Worm (Caenorhabditis elegans) whole organism, L4 larva: ENCODE measurements around the gene ifbp-1.

Source experiments
- T26A8.4 ChIP-seq: fragments of 200-800 bp; sonication (Bioruptor generic); IDR thresholded peaks from 2 replicates; pipeline ENCODE4 v1.3.6; 2022; ENCODE audit warnings: missing genetic modification characterization, missing compliant biosample characterization
- Y5F2A.4 ChIP-seq: fragments of 200-800 bp; sonication (Bioruptor generic); optimal IDR thresholded peaks from 2 replicates; lab custom pipeline; 2018; ENCODE audit warnings: mild to moderate bottlenecking, missing genetic modification characterization, missing compliant biosample characterization
- ZK337.2 ChIP-seq: fragments of 200-800 bp; sonication (Bioruptor generic); IDR thresholded peaks from 2 replicates; pipeline ENCODE4 v1.3.6; 2022; ENCODE audit warnings: missing genetic modification reagents, missing genetic modification characterization, missing compliant biosample characterization
- ama-1 ChIP-seq: fragments of 150-350 bp; optimal IDR thresholded peaks from 2 replicates; lab custom pipeline; 2014; ENCODE audit warnings: inconsistent platforms, mixed read lengths
- ceh-44 ChIP-seq: fragments of 200-800 bp; sonication (Bioruptor generic); IDR thresholded peaks from 2 replicates; pipeline ENCODE4 v1.3.6; 2022; ENCODE audit warnings: missing genetic modification reagents, missing genetic modification characterization, missing compliant biosample characterization
- ces-1 ChIP-seq: fragments of 150-350 bp; sonication (generic microtip); optimal IDR thresholded peaks from 4 replicates; lab custom pipeline; 2014; ENCODE audit warnings: missing biosample characterization, missing genetic modification reagents, missing genetic modification characterization
- ctbp-1 ChIP-seq: fragments of 200-800 bp; sonication (Bioruptor generic); IDR thresholded peaks from 2 replicates; pipeline ENCODE4 v1.3.6; 2022; ENCODE audit warnings: missing genetic modification reagents, missing genetic modification characterization, missing compliant biosample characterization
- daf-19 ChIP-seq: fragments of 200-800 bp; sonication (Bioruptor generic); conservative IDR thresholded peaks from 2 replicates; pipeline ENCODE4 v1.3.6; 2022; ENCODE audit warnings: missing genetic modification characterization, missing compliant biosample characterization
- dmd-6 ChIP-seq: fragments of 200-800 bp; sonication (Bioruptor generic); IDR thresholded peaks from 2 replicates; pipeline ENCODE4 v1.3.6; 2022; ENCODE audit warnings: missing genetic modification reagents, missing genetic modification characterization, missing compliant biosample characterization
- dmd-8 ChIP-seq: fragments of 200-800 bp; sonication (Bioruptor generic); IDR thresholded peaks from 2 replicates; pipeline ENCODE4 v1.3.6; 2022; ENCODE audit warnings: missing genetic modification characterization, missing compliant biosample characterization
- dmd-9 ChIP-seq: fragments of 200-800 bp; sonication (Bioruptor generic); IDR thresholded peaks from 2 replicates; pipeline ENCODE4 v1.3.6; 2022; ENCODE audit warnings: missing genetic modification reagents, missing genetic modification characterization, missing compliant biosample characterization
- dpl-1 ChIP-seq: fragments of 150-350 bp; optimal IDR thresholded peaks from 2 replicates; lab custom pipeline; 2014; ENCODE audit warnings: missing biosample characterization, missing genetic modification reagents, missing genetic modification characterization
- dve-1 ChIP-seq: sonication (generic microtip); optimal IDR thresholded peaks from 2 replicates; lab custom pipeline; 2017; ENCODE audit warnings: antibody characterized with exemption, mild to moderate bottlenecking, missing genetic modification characterization, missing compliant biosample characterization; ENCODE audit not compliant: insufficient read depth
- egl-43 ChIP-seq: fragments of 200-800 bp; sonication (Bioruptor generic); IDR thresholded peaks from 2 replicates; pipeline ENCODE4 v1.3.6; 2022; ENCODE audit warnings: missing genetic modification reagents, missing genetic modification characterization, missing compliant biosample characterization
- hif-1 ChIP-seq, 2 experiments: sonication (generic microtip); optimal IDR thresholded peaks; 2 replicates each; lab custom pipeline; 2016 to 2017; ENCODE audit warnings: missing compliant biosample characterization in 2 of 2, missing genetic modification characterization in 2 of 2, missing genetic modification reagents in 2 of 2, missing genotype in 2 of 2, mild to moderate bottlenecking in 1 of 2
- hlh-30 ChIP-seq: sonication (generic microtip); optimal IDR thresholded peaks from 2 replicates; lab custom pipeline; 2017; ENCODE audit warnings: antibody characterized with exemption, mild to moderate bottlenecking, missing genetic modification characterization, missing compliant biosample characterization; ENCODE audit not compliant: insufficient read depth
- hmg-1.1 ChIP-seq: fragments of 200-800 bp; sonication (Bioruptor generic); IDR thresholded peaks from 2 replicates; pipeline ENCODE4 v1.3.6; 2022; ENCODE audit warnings: missing genetic modification reagents, missing genetic modification characterization, missing compliant biosample characterization
- jun-1 ChIP-seq: fragments of 150-350 bp; optimal IDR thresholded peaks from 2 replicates; lab custom pipeline; 2014; ENCODE audit warnings: missing biosample characterization, missing genetic modification reagents, missing genetic modification characterization
- lim-7 ChIP-seq: fragments of 200-800 bp; sonication (Bioruptor generic); IDR thresholded peaks from 2 replicates; pipeline ENCODE4 v1.3.6; 2022; ENCODE audit warnings: missing genetic modification characterization, missing compliant biosample characterization
- lin-1 ChIP-seq: fragments of 200-800 bp; sonication (Bioruptor generic); IDR thresholded peaks from 2 replicates; pipeline ENCODE4 v1.3.6; 2022; ENCODE audit warnings: missing genetic modification reagents, missing genetic modification characterization, missing compliant biosample characterization
- lin-13 ChIP-seq: fragments of 150-350 bp; optimal IDR thresholded peaks from 2 replicates; lab custom pipeline; 2014; ENCODE audit warnings: missing biosample characterization, missing genetic modification reagents, missing genetic modification characterization
- lin-38 ChIP-seq: fragments of 200-800 bp; sonication (Bioruptor generic); IDR thresholded peaks from 2 replicates; pipeline ENCODE4 v1.3.6; 2022; ENCODE audit warnings: missing genetic modification reagents, missing genetic modification characterization, missing compliant biosample characterization
- lin-39 ChIP-seq: fragments of 150-350 bp; optimal IDR thresholded peaks from 2 replicates; lab custom pipeline; 2014; ENCODE audit warnings: missing biosample characterization, missing genetic modification reagents, missing genetic modification characterization
- mep-1 ChIP-seq: fragments of 150-350 bp; sonication (generic microtip); optimal IDR thresholded peaks from 3 replicates; lab custom pipeline; 2014; ENCODE audit warnings: missing biosample characterization, missing genetic modification characterization
- mxl-2 ChIP-seq: fragments of 200-800 bp; sonication (Bioruptor generic); conservative IDR thresholded peaks from 2 replicates; pipeline ENCODE4 v1.3.6; 2022; ENCODE audit warnings: missing genetic modification reagents, missing genetic modification characterization, missing compliant biosample characterization
- mxl-3 ChIP-seq: fragments of 200-800 bp; sonication (Bioruptor generic); optimal IDR thresholded peaks from 2 replicates; lab custom pipeline; 2018; ENCODE audit warnings: mild to moderate bottlenecking, missing genetic modification characterization, missing compliant biosample characterization
- nhr-111 ChIP-seq: fragments of 200-800 bp; sonication (Bioruptor generic); optimal IDR thresholded peaks from 2 replicates; lab custom pipeline; 2018; ENCODE audit warnings: mild to moderate bottlenecking, missing genetic modification characterization, missing compliant biosample characterization
- nhr-25 ChIP-seq: sonication (generic microtip); optimal IDR thresholded peaks from 2 replicates; lab custom pipeline; 2017; ENCODE audit warnings: missing genetic modification characterization, mild to moderate bottlenecking, missing compliant biosample characterization, antibody characterized with exemption, moderate library complexity, borderline replicate concordance; ENCODE audit not compliant: insufficient read depth
- nhr-6 ChIP-seq: fragments of 150-350 bp; optimal IDR thresholded peaks from 2 replicates; lab custom pipeline; 2014; ENCODE audit warnings: missing biosample characterization, missing genetic modification characterization
- pha-4 ChIP-seq, 2 experiments: fragments of 150-350 bp in 1 of 2; fragments of 200-800 bp in 1 of 2; sonication (Bioruptor generic) in 1 of 2; IDR thresholded peaks in 1 of 2; optimal IDR thresholded peaks in 1 of 2; 2 replicates each; pipeline versions ENCODE4 v1.3.6 to Lab custom; 2014 to 2022; ENCODE audit warnings: missing genetic modification characterization in 2 of 2, missing genetic modification reagents in 2 of 2, missing biosample characterization in 1 of 2, missing compliant biosample characterization in 1 of 2
- php-3 ChIP-seq: fragments of 200-800 bp; sonication (Bioruptor generic); IDR thresholded peaks from 2 replicates; pipeline ENCODE4 v1.3.6; 2022; ENCODE audit warnings: missing genetic modification reagents, missing genetic modification characterization, missing compliant biosample characterization
- pqm-1 ChIP-seq: sonication (generic microtip); optimal IDR thresholded peaks from 2 replicates; lab custom pipeline; 2017; ENCODE audit warnings: missing biosample characterization, missing genetic modification characterization
- saeg-2 ChIP-seq: fragments of 200-800 bp; sonication (Bioruptor generic); IDR thresholded peaks from 2 replicates; pipeline ENCODE4 v1.3.6; 2022; ENCODE audit warnings: missing genetic modification reagents, missing genetic modification characterization, missing compliant biosample characterization
- sdz-12 ChIP-seq: fragments of 200-800 bp; sonication (Bioruptor generic); optimal IDR thresholded peaks from 2 replicates; lab custom pipeline; 2018; ENCODE audit warnings: mild to moderate bottlenecking, missing genetic modification characterization, missing compliant biosample characterization
- set-16 ChIP-seq: fragments of 200-800 bp; sonication (Bioruptor generic); IDR thresholded peaks from 2 replicates; pipeline ENCODE4 v1.3.6; 2022; ENCODE audit warnings: missing genetic modification reagents, missing genetic modification characterization, missing compliant biosample characterization
- skn-1 ChIP-seq: fragments of 150-350 bp; optimal IDR thresholded peaks from 2 replicates; lab custom pipeline; 2014; ENCODE audit warnings: missing biosample characterization, missing genetic modification characterization
- snpc-1.2 ChIP-seq: fragments of 200-800 bp; sonication (Bioruptor generic); IDR thresholded peaks from 2 replicates; pipeline ENCODE4 v1.3.6; 2022; ENCODE audit warnings: missing genetic modification reagents, missing genetic modification characterization, missing compliant biosample characterization
- spr-1 ChIP-seq: sonication (generic microtip); optimal IDR thresholded peaks from 2 replicates; lab custom pipeline; 2016; ENCODE audit warnings: mild to moderate bottlenecking, missing genetic modification characterization, missing compliant biosample characterization
- unc-39 ChIP-seq: sonication (generic microtip); optimal IDR thresholded peaks from 2 replicates; lab custom pipeline; 2017; ENCODE audit warnings: missing biosample characterization, missing genetic modification characterization
- unc-62 ChIP-seq, 3 experiments: fragments of 150-350 bp in 1 of 3; sonication (generic microtip); optimal IDR thresholded peaks in 2 of 3; peaks in 1 of 3; 1 replicate in 1 of 3; 2 replicates in 2 of 3; lab custom pipeline; 2014 to 2017; ENCODE audit warnings: missing biosample characterization in 3 of 3, missing genetic modification characterization in 3 of 3, missing genetic modification reagents in 3 of 3, missing genotype in 1 of 3
- zip-11 ChIP-seq: fragments of 200-800 bp; sonication (Bioruptor generic); IDR thresholded peaks from 2 replicates; pipeline ENCODE4 v1.3.6; 2022; ENCODE audit warnings: missing genetic modification characterization, missing compliant biosample characterization
- zip-2 ChIP-seq: fragments of 150-350 bp; optimal IDR thresholded peaks from 2 replicates; lab custom pipeline; 2014; ENCODE audit warnings: missing biosample characterization, missing genetic modification characterization
- ztf-11 ChIP-seq: fragments of 150-350 bp; optimal IDR thresholded peaks from 2 replicates; lab custom pipeline; 2014; ENCODE audit warnings: missing biosample characterization, missing genetic modification characterization

The ifbp-1 gene

DNA sequence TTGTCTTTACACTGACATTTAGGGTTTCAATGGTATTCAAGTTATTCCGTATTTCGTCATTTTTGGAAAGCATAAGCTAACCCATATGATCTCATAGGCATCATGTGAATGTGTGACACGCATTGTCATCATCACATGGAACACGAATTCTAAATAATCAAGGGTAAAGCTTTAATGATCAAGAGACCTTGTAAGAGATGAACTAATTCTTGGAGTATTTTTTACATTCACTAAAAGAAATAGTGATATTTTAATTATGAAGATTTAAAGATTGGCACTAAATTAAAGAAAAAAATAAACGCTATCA, 31.9 kb upstream of the ifbp-1 start:
- TF ChIP-seq Y5F2A.4 (GFP tag; lab: Kevin White, UChicago), result no peak
- peak; percentile 78 for TF ChIP-seq hlh-30 (tag; lab: Kevin White, UChicago)
- TF ChIP-seq, all 104 proteins: peak for 1

- TF ChIP-seq spr-1 (peak; percentile 36), hmg-1.1 (GFP tag; lab: Robert Waterston, UW) (no peak), snpc-1.2 (0 out of 2 replicates have a peak, but pooled peaks have one; percentile 13), skn-1 (tag; lab: Kevin White, UChicago) (no peak), unc-62 (GFP tag; optimal IDR thresholded peaks at IDR 0.05 in 1 of 2; lab: Kevin White, UChicago) (peak in 1 of 2 experiments; percentile 76), unc-62 (tag; optimal IDR thresholded peaks at IDR 0.05; lab: Kevin White, UChicago) (no peak), jun-1 (tag; lab: Kevin White, UChicago) (no peak), saeg-2 (GFP tag; lab: Robert Waterston, UW) (no peak), nhr-6 (tag; lab: Kevin White, UChicago) (peak; percentile 9), T26A8.4 (GFP tag; lab: Robert Waterston, UW) (peak; percentile 47; the same call in 1 of the 2 replicates), ZK337.2 (GFP tag; lab: Robert Waterston, UW) (no peak), daf-19 (GFP tag; lab: Robert Waterston, UW) (no peak), egl-43 (GFP tag; lab: Robert Waterston, UW) (peak; percentile 75; the same call in 1 of the 2 replicates), ceh-44 (GFP tag; lab: Robert Waterston, UW) (no peak), dmd-8 (GFP tag; lab: Robert Waterston, UW) (no peak), zip-2 (tag; lab: Kevin White, UChicago) (no peak), mxl-3 (peak; percentile 2), mxl-2 (GFP tag; lab: Robert Waterston, UW) (no peak), sdz-12 (no peak), set-16 (GFP tag; lab: Robert Waterston, UW) (peak; percentile 97), lim-7 (GFP tag; lab: Robert Waterston, UW) (no peak), nhr-25 (tag; lab: Kevin White, UChicago) (no peak), lin-38 (GFP tag; lab: Robert Waterston, UW) (peak; percentile 12; the same call in 1 of the 2 replicates), zip-11 (GFP tag; lab: Robert Waterston, UW) (no peak), dpl-1 (GFP tag; lab: Kevin White, UChicago) (no peak), nhr-111 (GFP tag; lab: Kevin White, UChicago) (no peak), lin-13 (GFP tag; lab: Kevin White, UChicago) (peak; percentile 38), hif-1 (tag; optimal IDR thresholded peaks at IDR 0.05; lab: Kevin White, UChicago) (no peak), lin-1 (no peak), lin-39 (tag; lab: Kevin White, UChicago) (no peak), dve-1 (tag; lab: Kevin White, UChicago) (no peak), pha-4 (GFP tag; IDR thresholded peaks at IDR 0.05; lab: Robert Waterston, UW) (no peak), pha-4 (tag; optimal IDR thresholded peaks at IDR 0.05; lab: Kevin White, UChicago) (no peak), php-3 (GFP tag; lab: Robert Waterston, UW) (no peak), ctbp-1 (GFP tag; lab: Robert Waterston, UW) (0 out of 2 replicates have a peak, but pooled peaks have one; percentile 40), dmd-6 (GFP tag; lab: Robert Waterston, UW) (no peak), dmd-9 (GFP tag; lab: Robert Waterston, UW) (no peak), ces-1 (GFP tag; lab: Kevin White, UChicago) (no peak), pqm-1 (tag; lab: Kevin White, UChicago) (no peak), unc-39 (tag; lab: Kevin White, UChicago) (no peak), ztf-11 (no peak), mep-1 (tag; lab: Kevin White, UChicago) (peak; percentile 17), ama-1 (lab: Kevin White, UChicago) (peak; percentile 35)
Measured at ce11 chrV:13411225-13411991, 31.3 kb upstream of the ifbp-1 start.
